Worm (Caenorhabditis elegans) whole organism, L2 larva: Measurements from ENCODE around the gene ZC196.4.
"Not testable (repeated sequence)": the region's sequence is repeated elsewhere in the genome, so short reads cannot be mapped to it uniquely, and the experiment has no call there.

Experiments used
- Y55F3AM.14 ChIP-seq: fragments of 200-800 bp; sonication (Bioruptor generic); optimal IDR thresholded peaks from 2 replicates; lab custom pipeline; 2018; ENCODE audit warnings: mild to moderate bottlenecking, missing genetic modification characterization, missing compliant biosample characterization
- ZK546.5 ChIP-seq: sonication (generic microtip); optimal IDR thresholded peaks from 2 replicates; lab custom pipeline; 2017; ENCODE audit warnings: missing biosample characterization, missing genetic modification characterization
- alr-1 ChIP-seq: fragments of 150-350 bp; optimal IDR thresholded peaks from 2 replicates; lab custom pipeline; 2014; ENCODE audit warnings: missing biosample characterization, missing genetic modification characterization
- aly-2 ChIP-seq: fragments of 150-350 bp; optimal IDR thresholded peaks from 2 replicates; lab custom pipeline; 2014; ENCODE audit warnings: missing biosample characterization, missing genetic modification characterization
- ama-1 ChIP-seq: fragments of 150-350 bp; optimal IDR thresholded peaks from 2 replicates; lab custom pipeline; 2018; ENCODE audit warnings: inconsistent platforms
- blmp-1 ChIP-seq: sonication (generic microtip); optimal IDR thresholded peaks from 2 replicates; lab custom pipeline; 2017; ENCODE audit warnings: missing genetic modification characterization, mild to moderate bottlenecking, missing compliant biosample characterization, antibody characterized with exemption, moderate library complexity; ENCODE audit not compliant: insufficient read depth
- ceh-82 ChIP-seq: fragments of 150-350 bp; optimal IDR thresholded peaks from 2 replicates; lab custom pipeline; 2014; ENCODE audit warnings: missing biosample characterization, missing genetic modification characterization
- dmd-4 ChIP-seq: sonication (generic microtip); optimal IDR thresholded peaks from 2 replicates; lab custom pipeline; 2017; ENCODE audit warnings: missing biosample characterization, missing genetic modification characterization
- egl-27 ChIP-seq: sonication (generic microtip); optimal IDR thresholded peaks from 3 replicates; lab custom pipeline; 2017; ENCODE audit warnings: missing biosample characterization, missing genetic modification reagents, missing genetic modification characterization
- elt-1 ChIP-seq: fragments of 150-350 bp; optimal IDR thresholded peaks from 2 replicates; lab custom pipeline; 2014; ENCODE audit warnings: missing biosample characterization, missing genetic modification characterization
- elt-3 ChIP-seq: sonication (generic microtip); optimal IDR thresholded peaks from 2 replicates; lab custom pipeline; 2017; ENCODE audit warnings: missing biosample characterization, missing genetic modification characterization
- fos-1 ChIP-seq: fragments of 150-350 bp; optimal IDR thresholded peaks from 2 replicates; lab custom pipeline; 2014; ENCODE audit warnings: missing biosample characterization, missing genetic modification characterization
- lin-11 ChIP-seq: fragments of 150-350 bp; sonication (generic microtip); optimal IDR thresholded peaks from 2 replicates; lab custom pipeline; 2014; ENCODE audit warnings: missing biosample characterization, missing genetic modification characterization, inconsistent platforms, mixed read lengths
- lsy-2 ChIP-seq, 2 experiments: fragments of 150-350 bp in 1 of 2; sonication (generic microtip) in 1 of 2; optimal IDR thresholded peaks; 2 replicates each; lab custom pipeline; 2014 to 2017; ENCODE audit warnings: missing biosample characterization in 2 of 2, missing genetic modification characterization in 2 of 2
- mbf-1 ChIP-seq: sonication (generic microtip); optimal IDR thresholded peaks from 2 replicates; lab custom pipeline; 2017; ENCODE audit warnings: missing biosample characterization, missing genetic modification characterization
- mdl-1 ChIP-seq, 2 experiments: fragments of 150-350 bp in 1 of 2; sonication (generic microtip) in 1 of 2; optimal IDR thresholded peaks; 2 replicates each; lab custom pipeline; 2017; ENCODE audit warnings: missing biosample characterization in 2 of 2, missing genetic modification characterization in 2 of 2
- nhr-10 ChIP-seq: sonication (generic microtip); optimal IDR thresholded peaks from 2 replicates; lab custom pipeline; 2017; ENCODE audit warnings: missing biosample characterization, missing genetic modification characterization
- nhr-11 ChIP-seq: fragments of 150-350 bp; optimal IDR thresholded peaks from 2 replicates; lab custom pipeline; 2014; ENCODE audit warnings: missing biosample characterization, missing genetic modification characterization
- nhr-12 ChIP-seq: fragments of 150-350 bp; optimal IDR thresholded peaks from 2 replicates; lab custom pipeline; 2014; ENCODE audit warnings: missing biosample characterization, missing genetic modification characterization
- nhr-129 ChIP-seq: fragments of 150-350 bp; optimal IDR thresholded peaks from 2 replicates; lab custom pipeline; 2014; ENCODE audit warnings: missing biosample characterization, missing genetic modification characterization
- nhr-23 ChIP-seq: fragments of 150-350 bp; optimal IDR thresholded peaks from 2 replicates; lab custom pipeline; 2014; ENCODE audit warnings: missing biosample characterization, missing genetic modification reagents, missing genetic modification characterization
- nhr-237 ChIP-seq: fragments of 150-350 bp; optimal IDR thresholded peaks from 2 replicates; lab custom pipeline; 2014; ENCODE audit warnings: missing biosample characterization, missing genetic modification characterization
- nhr-25 ChIP-seq: fragments of 150-350 bp; sonication (generic microtip); optimal IDR thresholded peaks from 3 replicates; lab custom pipeline; 2014; ENCODE audit warnings: missing biosample characterization, missing genetic modification characterization
- nhr-6 ChIP-seq: fragments of 150-350 bp; optimal IDR thresholded peaks from 2 replicates; lab custom pipeline; 2014; ENCODE audit warnings: missing biosample characterization, missing genetic modification characterization
- nhr-77 ChIP-seq: fragments of 150-350 bp; optimal IDR thresholded peaks from 2 replicates; lab custom pipeline; 2014; ENCODE audit warnings: missing biosample characterization, missing genetic modification characterization
- peb-1 ChIP-seq: fragments of 150-350 bp; optimal IDR thresholded peaks from 2 replicates; lab custom pipeline; 2014; ENCODE audit warnings: missing biosample characterization, missing genetic modification characterization
- sem-4 ChIP-seq: fragments of 150-350 bp; optimal IDR thresholded peaks from 2 replicates; lab custom pipeline; 2014; ENCODE audit warnings: missing biosample characterization, missing genetic modification reagents, missing genetic modification characterization
- skn-1 ChIP-seq: sonication (generic microtip); optimal IDR thresholded peaks from 2 replicates; lab custom pipeline; 2017; ENCODE audit warnings: missing biosample characterization, missing genetic modification characterization
- sma-3 ChIP-seq: sonication (generic microtip); optimal IDR thresholded peaks from 2 replicates; lab custom pipeline; 2016; ENCODE audit warnings: missing genetic modification reagents, missing genetic modification characterization, missing compliant biosample characterization
- sma-9 ChIP-seq, 2 experiments: fragments of 150-350 bp in 1 of 2; sonication (generic microtip) in 1 of 2; optimal IDR thresholded peaks; 2 replicates each; lab custom pipeline; 2014 to 2016; ENCODE audit warnings: missing genetic modification characterization in 2 of 2, mild to moderate bottlenecking in 1 of 2, missing biosample characterization in 1 of 2, missing compliant biosample characterization in 1 of 2, missing genetic modification reagents in 1 of 2, moderate library complexity in 1 of 2
- snpc-4 ChIP-seq: fragments of 150-350 bp; optimal IDR thresholded peaks from 2 replicates; lab custom pipeline; 2014; ENCODE audit warnings: missing biosample characterization, missing genetic modification characterization
- unc-39 ChIP-seq: fragments of 150-350 bp; optimal IDR thresholded peaks from 2 replicates; lab custom pipeline; 2014; ENCODE audit warnings: missing biosample characterization, missing genetic modification characterization
- unc-55 ChIP-seq: fragments of 150-350 bp; sonication (generic microtip); optimal IDR thresholded peaks from 3 replicates; lab custom pipeline; 2014; ENCODE audit warnings: missing biosample characterization, missing genetic modification reagents, missing genetic modification characterization
- ztf-11 ChIP-seq: sonication (generic microtip); optimal IDR thresholded peaks from 2 replicates; lab custom pipeline; 2017; ENCODE audit warnings: missing biosample characterization, missing genetic modification characterization
- ztf-4 ChIP-seq: fragments of 150-350 bp; optimal IDR thresholded peaks from 2 replicates; lab custom pipeline; 2014; ENCODE audit warnings: missing biosample characterization, missing genetic modification characterization

Gene ZC196.4

DNA sequence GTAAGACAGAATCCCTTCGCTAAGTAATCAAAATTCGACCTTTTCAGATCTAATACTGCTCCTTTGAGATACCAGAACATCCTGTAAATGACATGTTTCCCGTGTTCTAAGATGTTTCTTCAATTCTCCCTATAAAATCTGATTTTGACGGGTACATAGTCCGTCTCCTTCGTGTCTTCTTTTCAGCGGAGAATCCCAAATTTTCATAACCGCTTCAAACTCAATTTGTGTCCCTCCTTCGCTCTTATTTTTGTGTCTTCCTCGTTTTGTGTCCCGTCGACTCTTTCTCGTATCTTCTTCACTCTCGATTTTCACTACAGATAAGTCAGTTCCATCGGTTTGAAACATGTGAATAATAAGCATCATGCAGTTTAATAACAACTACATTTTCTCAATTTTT is 16.7 kb upstream of the ZC196.4 start, which contains the start of gene glr-5:
Gene glr-5, plus strand, starts transcription at position 321 of the 400 bp plus-strand sequence.
- TF ChIP-seq unc-39 (no peak), sma-9 (GFP tag; optimal IDR thresholded peaks at IDR 0.05; lab: Kevin White, UChicago) (peak; percentile 45), sma-9 (tag; optimal IDR thresholded peaks at IDR 0.05; lab: Kevin White, UChicago) (no peak), skn-1 (tag; lab: Kevin White, UChicago) (no peak), fos-1 (tag; lab: Kevin White, UChicago) (no peak)

DNA sequence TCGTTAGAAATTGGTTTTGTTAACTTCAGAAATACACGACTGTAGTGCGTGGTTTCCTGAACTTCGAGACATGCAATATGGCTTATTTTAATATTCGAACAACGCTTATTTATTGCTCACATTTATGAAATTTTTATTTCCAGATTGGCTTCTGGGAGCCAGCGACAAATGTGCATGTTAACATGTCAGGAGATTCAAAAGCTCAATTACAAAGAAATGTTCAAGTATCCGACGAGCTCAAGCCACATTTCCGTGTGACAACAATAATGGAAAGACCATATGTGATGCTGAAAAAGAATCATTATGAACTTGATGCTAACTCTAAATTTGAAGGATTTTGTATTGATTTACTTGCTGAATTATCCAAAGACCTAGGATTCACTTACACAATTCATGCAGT is 14.5 kb upstream of the ZC196.4 start:
- no peak for TF ChIP-seq elt-1 (tag; lab: Kevin White, UChicago)
- no peak for TF ChIP-seq peb-1 (tag; lab: Kevin White, UChicago)
- no peak for TF ChIP-seq sem-4 (tag; lab: Kevin White, UChicago)
- TF ChIP-seq unc-39, result no peak
- TF ChIP-seq ztf-4 (tag; lab: Kevin White, UChicago), result no peak
- no peak for TF ChIP-seq blmp-1 (tag; lab: Kevin White, UChicago)
- TF ChIP-seq ama-1, result no peak
- no peak for TF ChIP-seq mdl-1 (tag; optimal IDR thresholded peaks at IDR 0.05; lab: Kevin White, UChicago)
- TF ChIP-seq Y55F3AM.14 (GFP tag; lab: Kevin White, UChicago), result no peak
- TF ChIP-seq sma-3 (GFP tag; lab: Kevin White, UChicago), result no peak
- no peak for TF ChIP-seq alr-1 (tag; lab: Kevin White, UChicago)
- TF ChIP-seq nhr-77, result no peak
- no peak for TF ChIP-seq elt-3 (tag; lab: Kevin White, UChicago)
- TF ChIP-seq nhr-6, result no peak

DNA sequence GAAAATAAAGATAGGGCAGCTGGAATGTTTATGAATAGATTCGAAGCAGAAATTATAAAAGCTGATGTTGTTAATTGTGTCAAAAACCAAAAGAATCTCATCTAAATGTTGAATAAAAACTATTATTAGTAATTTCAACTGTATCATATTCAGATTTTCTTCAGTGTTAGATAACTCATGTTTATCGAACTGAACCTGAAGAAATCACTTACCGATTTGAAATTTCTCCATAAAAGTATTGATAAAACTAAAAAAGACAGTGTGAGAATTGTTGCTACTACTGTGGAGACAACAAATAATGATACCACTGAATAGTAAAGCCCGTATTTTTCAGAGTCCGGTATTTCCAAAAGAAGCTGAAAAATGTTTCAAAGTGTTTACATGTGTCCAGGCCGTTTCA is 10.7 kb upstream of the ZC196.4 start, which contains the start of gene ZC196.8:
Gene ZC196.8, minus strand, starts transcription at position 101 of the 400 bp plus-strand sequence.
- TF ChIP-seq elt-3 (tag; lab: Kevin White, UChicago); nhr-12; egl-27 (tag; lab: Kevin White, UChicago): not testable (repeated sequence)

DNA sequence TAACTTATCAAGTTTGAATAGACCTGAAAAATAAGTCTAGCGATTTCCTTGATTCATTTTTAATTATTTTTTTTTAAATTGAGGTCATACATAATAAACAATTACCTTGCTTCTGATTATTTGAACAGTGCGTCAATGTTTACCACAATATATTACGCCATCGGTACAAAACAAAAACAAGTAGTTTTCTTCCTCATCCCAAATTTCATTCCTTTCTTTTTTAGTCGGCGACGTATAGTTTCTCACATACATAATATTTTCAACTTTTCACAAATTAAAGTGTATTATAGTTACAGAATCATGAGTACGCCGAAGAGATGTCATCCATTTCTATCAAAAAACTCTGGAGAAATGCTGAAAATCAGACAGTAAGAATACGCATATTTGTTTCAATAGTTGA is 6.7 kb upstream of the ZC196.4 start, which contains the start of gene droe-8:
Gene droe-8, plus strand, starts transcription at position 301 of the 400 bp plus-strand sequence.
- not testable (repeated sequence) for TF ChIP-seq ZK546.5 (tag; lab: Kevin White, UChicago); ama-1; mdl-1 (tag; optimal IDR thresholded peaks at IDR 0.05; lab: Kevin White, UChicago)

DNA sequence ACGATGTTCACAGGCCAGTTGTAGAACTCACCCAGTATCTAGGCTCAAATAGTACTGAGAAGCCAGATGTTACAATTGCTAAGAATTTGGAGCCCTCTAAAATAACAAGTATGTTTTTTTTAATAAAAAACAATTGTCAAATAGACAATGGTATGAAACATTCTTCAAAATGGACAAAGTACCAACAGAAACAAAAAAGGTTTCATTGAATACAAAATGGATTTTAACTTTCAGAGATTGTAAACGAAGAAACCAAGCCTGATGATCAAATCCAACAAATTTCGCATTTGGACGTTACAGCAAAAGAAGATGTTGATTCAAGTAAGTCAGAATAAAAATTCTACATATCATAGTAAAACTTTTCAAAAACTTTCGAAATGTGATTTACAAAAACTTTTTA is 5.8 kb upstream of the ZC196.4 start, which contains the start of gene ZC196.9:
Gene ZC196.9, minus strand, starts transcription at position 101 of the 400 bp plus-strand sequence.
- TF ChIP-seq nhr-77 (no peak), nhr-25 (tag; lab: Kevin White, UChicago) (no peak), nhr-11 (tag; lab: Kevin White, UChicago) (no peak), unc-55 (GFP tag; lab: Kevin White, UChicago) (no peak), nhr-23 (tag; lab: Kevin White, UChicago) (no peak), nhr-237 (tag; lab: Kevin White, UChicago) (no peak), lin-11 (tag; lab: Kevin White, UChicago) (no peak), egl-27 (tag; lab: Kevin White, UChicago) (no peak), mbf-1 (tag; lab: Kevin White, UChicago) (no peak), snpc-4 (tag; lab: Kevin White, UChicago) (no peak), ztf-11 (tag; lab: Kevin White, UChicago) (no peak), nhr-129 (tag; lab: Kevin White, UChicago) (no peak), nhr-10 (no peak), lsy-2 (tag; optimal IDR thresholded peaks at IDR 0.05; lab: Kevin White, UChicago) (no peak), ama-1 (no peak), dmd-4 (tag; lab: Kevin White, UChicago) (no peak), aly-2 (tag; lab: Kevin White, UChicago) (no peak), ceh-82 (no peak)
